Worm (Caenorhabditis elegans): ENCODE results near the gene ceh-100.
"Not testable (repeated sequence)": the region's sequence is repeated elsewhere in the genome, so short reads cannot be mapped to it uniquely, and the experiment has no call there.

- not testable (repeated sequence) for TF ChIP-seq ztf-23 (GFP tag; IDR thresholded peaks at IDR 0.05); T22C8.4 (GFP tag; IDR thresholded peaks at IDR 0.05); flt-1 (GFP tag; IDR thresholded peaks at IDR 0.05); med-1 (GFP tag; optimal IDR thresholded peaks at IDR 0.05; ENCODE audit: insufficient read depth); cog-1 (tag; optimal IDR thresholded peaks at IDR 0.05)
- peak; percentile 57; the same call in 1 of the 2 replicates for TF ChIP-seq tab-1 (GFP tag; IDR thresholded peaks at IDR 0.05)
These were observed 47.7 kb upstream of the ceh-100 start for ce11 chrII:12651208-12651607.

Data from whole organism, midembryonic.